Fruit fly (Drosophila melanogaster) whole organism, embryonic: ENCODE data around the gene CG32379.

Source experiments
- CG11456 ChIP-seq: fragments of 200-800 bp; sonication (Bioruptor generic); IDR thresholded peaks from 3 replicates; pipeline ENCODE4 v1.3.6; 2022; ENCODE audit warnings: missing biosample characterization, missing genetic modification characterization
- CG12104 ChIP-seq: fragments of 200-800 bp; sonication (Bioruptor generic); optimal IDR thresholded peaks from 3 replicates; lab custom pipeline; 2016; ENCODE audit warnings: missing biosample characterization, missing genetic modification characterization
- CG12219 ChIP-seq: fragments of 200-800 bp; sonication (Bioruptor generic); optimal IDR thresholded peaks from 3 replicates; lab custom pipeline; 2018; ENCODE audit warnings: missing biosample characterization, mild to moderate bottlenecking, missing genetic modification characterization
- CG12391 ChIP-seq: fragments of 200-800 bp; sonication (Bioruptor generic); optimal IDR thresholded peaks from 3 replicates; lab custom pipeline; 2018; ENCODE audit warnings: missing biosample characterization, mild to moderate bottlenecking, missing genetic modification characterization, moderate library complexity
- CG16779 ChIP-seq: fragments of 200-800 bp; sonication (Bioruptor generic); IDR thresholded peaks from 2 replicates; pipeline ENCODE4 v1.3.6; 2022; ENCODE audit warnings: missing biosample characterization, missing genetic modification characterization
- CG18764 ChIP-seq: fragments of 200-800 bp; sonication (Bioruptor generic); optimal IDR thresholded peaks from 3 replicates; lab custom pipeline; 2016; ENCODE audit warnings: missing biosample characterization, missing genetic modification characterization
- CG3065 ChIP-seq: fragments of 200-800 bp; sonication (Bioruptor generic); optimal IDR thresholded peaks from 2 replicates; lab custom pipeline; 2016; ENCODE audit warnings: missing biosample characterization, missing genetic modification characterization
- CG3281 ChIP-seq: fragments of 200-800 bp; sonication (Bioruptor generic); optimal IDR thresholded peaks from 3 replicates; lab custom pipeline; 2017; ENCODE audit warnings: missing biosample characterization, mild to moderate bottlenecking, missing genetic modification characterization
- CG3838 ChIP-seq: fragments of 200-800 bp; sonication (Bioruptor generic); optimal IDR thresholded peaks from 3 replicates; lab custom pipeline; 2016; ENCODE audit warnings: missing biosample characterization, missing genetic modification characterization
- CG6654 ChIP-seq: fragments of 200-800 bp; sonication (Bioruptor generic); optimal IDR thresholded peaks from 2 replicates; lab custom pipeline; 2017; ENCODE audit warnings: missing biosample characterization, mild to moderate bottlenecking, missing genetic modification characterization
- CG8388 ChIP-seq: fragments of 200-800 bp; sonication (Bioruptor generic); optimal IDR thresholded peaks from 2 replicates; lab custom pipeline; 2019; ENCODE audit warnings: missing biosample characterization, mild to moderate bottlenecking, missing genetic modification characterization, moderate library complexity
- CG9797 ChIP-seq: fragments of 200-800 bp; sonication (Bioruptor generic); optimal IDR thresholded peaks from 3 replicates; lab custom pipeline; 2018; ENCODE audit warnings: missing biosample characterization, mild to moderate bottlenecking, missing genetic modification characterization
- D19B ChIP-seq: fragments of 200-800 bp; sonication (Bioruptor generic); optimal IDR thresholded peaks from 2 replicates; lab custom pipeline; 2017; ENCODE audit warnings: missing biosample characterization, mild to moderate bottlenecking, missing genetic modification characterization
- Eip74EF ChIP-seq, 2 experiments: fragments of 200-800 bp in 1 of 2; fragments of >200 bp in 1 of 2; sonication (Bioruptor generic) in 1 of 2; optimal IDR thresholded peaks; 2 replicates each; lab custom pipeline; 2017 to 2019; ENCODE audit warnings: missing biosample characterization in 2 of 2, missing genetic modification characterization in 2 of 2, mild to moderate bottlenecking in 1 of 2, moderate library complexity in 1 of 2
- GATAe ChIP-seq: fragments of 200-800 bp; sonication (Bioruptor generic); conservative IDR thresholded peaks from 2 replicates; pipeline ENCODE4 v1.3.6; 2022; ENCODE audit warnings: missing biosample characterization, missing genetic modification characterization
- H15 ChIP-seq: fragments of 200-800 bp; sonication (Bioruptor generic); IDR thresholded peaks from 3 replicates; pipeline ENCODE4 v1.3.6; 2022; ENCODE audit warnings: missing biosample characterization, missing genetic modification characterization
- Hey ChIP-seq: fragments of 200-800 bp; sonication (Bioruptor generic); optimal IDR thresholded peaks from 3 replicates; lab custom pipeline; 2018; ENCODE audit warnings: missing biosample characterization, mild to moderate bottlenecking, missing genetic modification characterization
- HmgD ChIP-seq: fragments of 200-800 bp; sonication (Bioruptor generic); optimal IDR thresholded peaks from 3 replicates; lab custom pipeline; 2016; ENCODE audit warnings: missing biosample characterization, missing genetic modification characterization
- Kr ChIP-seq: fragments of 200-800 bp; sonication (Bioruptor generic); optimal IDR thresholded peaks from 2 replicates; lab custom pipeline; 2017; ENCODE audit warnings: missing biosample characterization, mild to moderate bottlenecking, missing genetic modification characterization
- Lpt ChIP-seq: fragments of >200 bp; optimal IDR thresholded peaks from 2 replicates; lab custom pipeline; 2018; ENCODE audit warnings: missing biosample characterization, missing genetic modification characterization
- MBD-R2 ChIP-seq: fragments of 200-800 bp; sonication (Bioruptor generic); IDR thresholded peaks from 2 replicates; pipeline ENCODE4 v1.3.6; 2022; ENCODE audit warnings: missing biosample characterization, missing genetic modification characterization
- Nf-YA ChIP-seq: fragments of 200-800 bp; sonication (Bioruptor generic); IDR thresholded peaks from 2 replicates; pipeline ENCODE4 v1.3.6; 2022; ENCODE audit warnings: missing biosample characterization, missing genetic modification characterization
- Spps ChIP-seq: fragments of 200-800 bp; sonication (Bioruptor generic); optimal IDR thresholded peaks from 2 replicates; lab custom pipeline; 2018; ENCODE audit warnings: missing biosample characterization, mild to moderate bottlenecking, missing genetic modification characterization
- amos ChIP-seq: fragments of 200-800 bp; sonication (Bioruptor generic); IDR thresholded peaks from 2 replicates; pipeline ENCODE4 v1.3.6; 2022; ENCODE audit warnings: missing biosample characterization, missing genetic modification characterization; ENCODE audit not compliant: partially characterized antibody
- ara ChIP-seq: fragments of 200-800 bp; sonication (Bioruptor generic); IDR thresholded peaks from 2 replicates; pipeline ENCODE4 v1.3.6; 2022; ENCODE audit warnings: missing biosample characterization, missing genetic modification characterization
- ato ChIP-seq: fragments of 200-800 bp; sonication (Bioruptor generic); IDR thresholded peaks from 2 replicates; pipeline ENCODE4 v1.3.6; 2022; ENCODE audit warnings: missing biosample characterization, missing genetic modification characterization; ENCODE audit not compliant: partially characterized antibody
- bbx ChIP-seq: fragments of 200-800 bp; sonication (Bioruptor generic); IDR thresholded peaks from 2 replicates; pipeline ENCODE4 v1.3.6; 2022; ENCODE audit warnings: missing biosample characterization, missing genetic modification characterization; ENCODE audit not compliant: partially characterized antibody
- btn ChIP-seq: fragments of 200-800 bp; sonication (Bioruptor generic); optimal IDR thresholded peaks from 2 replicates; lab custom pipeline; 2016; ENCODE audit warnings: missing biosample characterization, missing genetic modification characterization
- cas ChIP-seq: fragments of 200-800 bp; sonication (Bioruptor generic); IDR thresholded peaks from 2 replicates; pipeline ENCODE4 v1.3.6; 2022; ENCODE audit warnings: missing biosample characterization, missing genetic modification characterization
- dan ChIP-seq: fragments of 200-800 bp; sonication (Bioruptor generic); IDR thresholded peaks from 2 replicates; pipeline ENCODE4 v1.3.6; 2022; ENCODE audit warnings: missing biosample characterization, missing genetic modification characterization
- emc ChIP-seq: fragments of 200-800 bp; sonication (Bioruptor generic); optimal IDR thresholded peaks from 2 replicates; lab custom pipeline; 2016; ENCODE audit warnings: missing biosample characterization, missing genetic modification characterization
- exex ChIP-seq: fragments of 200-800 bp; sonication (Bioruptor generic); optimal IDR thresholded peaks from 4 replicates; lab custom pipeline; 2018; ENCODE audit warnings: missing biosample characterization, mild to moderate bottlenecking, missing genetic modification characterization, moderate library complexity
- gcm ChIP-seq: fragments of 200-800 bp; sonication (Bioruptor generic); optimal IDR thresholded peaks from 2 replicates; lab custom pipeline; 2019; ENCODE audit warnings: missing biosample characterization, mild to moderate bottlenecking, missing genetic modification characterization, moderate library complexity
- jumu ChIP-seq: fragments of 200-800 bp; sonication (Bioruptor generic); optimal IDR thresholded peaks from 3 replicates; lab custom pipeline; 2016; ENCODE audit warnings: missing biosample characterization, missing genetic modification characterization
- luna ChIP-seq: fragments of 200-800 bp; sonication (Bioruptor generic); optimal IDR thresholded peaks from 2 replicates; lab custom pipeline; 2016; ENCODE audit warnings: missing biosample characterization, missing genetic modification characterization
- nmo ChIP-seq: fragments of 200-800 bp; sonication (Bioruptor generic); optimal IDR thresholded peaks from 2 replicates; lab custom pipeline; 2018; ENCODE audit warnings: missing biosample characterization, mild to moderate bottlenecking, missing genetic modification characterization, moderate library complexity
- p53 ChIP-seq: fragments of 200-800 bp; sonication (Bioruptor generic); optimal IDR thresholded peaks from 2 replicates; lab custom pipeline; 2016; ENCODE audit warnings: missing biosample characterization, missing genetic modification characterization
- pb ChIP-seq: fragments of 200-800 bp; sonication (Bioruptor generic); optimal IDR thresholded peaks from 3 replicates; lab custom pipeline; 2016; ENCODE audit warnings: missing biosample characterization, missing genetic modification characterization
- pros ChIP-seq: fragments of 200-800 bp; sonication (Bioruptor generic); optimal IDR thresholded peaks from 3 replicates; lab custom pipeline; 2019; ENCODE audit warnings: missing biosample characterization, mild to moderate bottlenecking, missing genetic modification characterization, moderate library complexity
- repo ChIP-seq: fragments of 200-800 bp; sonication (Bioruptor generic); optimal IDR thresholded peaks from 2 replicates; lab custom pipeline; 2016; ENCODE audit warnings: missing biosample characterization, missing genetic modification characterization
- run ChIP-seq: fragments of 200-800 bp; sonication (Bioruptor generic); optimal IDR thresholded peaks from 3 replicates; lab custom pipeline; 2018; ENCODE audit warnings: missing biosample characterization, mild to moderate bottlenecking, missing genetic modification characterization
- schlank ChIP-seq: fragments of 200-800 bp; sonication (Bioruptor generic); optimal IDR thresholded peaks from 2 replicates; lab custom pipeline; 2018; ENCODE audit warnings: missing biosample characterization, mild to moderate bottlenecking, missing genetic modification characterization
- sd ChIP-seq: fragments of 200-800 bp; sonication (Bioruptor generic); optimal IDR thresholded peaks from 3 replicates; lab custom pipeline; 2018; ENCODE audit warnings: missing biosample characterization, mild to moderate bottlenecking, missing genetic modification characterization, moderate library complexity
- shn ChIP-seq: fragments of 200-800 bp; sonication (Bioruptor generic); optimal IDR thresholded peaks from 3 replicates; lab custom pipeline; 2016; ENCODE audit warnings: missing biosample characterization, missing genetic modification characterization
- toy ChIP-seq: fragments of 200-800 bp; sonication (Bioruptor generic); IDR thresholded peaks from 2 replicates; pipeline ENCODE4 v1.3.6; 2022; ENCODE audit warnings: missing biosample characterization, missing genetic modification characterization
- tx ChIP-seq: fragments of 200-800 bp; sonication (Bioruptor generic); optimal IDR thresholded peaks from 2 replicates; lab custom pipeline; 2016; ENCODE audit warnings: missing biosample characterization, missing genetic modification characterization
- unc-4 ChIP-seq: fragments of 200-800 bp; sonication (Bioruptor generic); IDR thresholded peaks from 2 replicates; pipeline ENCODE4 v1.3.6; 2022; ENCODE audit warnings: missing biosample characterization, missing genetic modification characterization; ENCODE audit not compliant: partially characterized antibody
- vfl ChIP-seq: fragments of 200-800 bp; sonication (Bioruptor generic); optimal IDR thresholded peaks from 2 replicates; lab custom pipeline; 2016; ENCODE audit warnings: missing biosample characterization, missing genetic modification characterization
- yki ChIP-seq: fragments of >200 bp; optimal IDR thresholded peaks from 3 replicates; lab custom pipeline; 2018
- zfh1 ChIP-seq: fragments of 200-800 bp; sonication (Bioruptor generic); IDR thresholded peaks from 3 replicates; pipeline ENCODE4 v1.3.6; 2022; ENCODE audit warnings: missing biosample characterization, missing genetic modification characterization

Gene CG32379

DNA sequence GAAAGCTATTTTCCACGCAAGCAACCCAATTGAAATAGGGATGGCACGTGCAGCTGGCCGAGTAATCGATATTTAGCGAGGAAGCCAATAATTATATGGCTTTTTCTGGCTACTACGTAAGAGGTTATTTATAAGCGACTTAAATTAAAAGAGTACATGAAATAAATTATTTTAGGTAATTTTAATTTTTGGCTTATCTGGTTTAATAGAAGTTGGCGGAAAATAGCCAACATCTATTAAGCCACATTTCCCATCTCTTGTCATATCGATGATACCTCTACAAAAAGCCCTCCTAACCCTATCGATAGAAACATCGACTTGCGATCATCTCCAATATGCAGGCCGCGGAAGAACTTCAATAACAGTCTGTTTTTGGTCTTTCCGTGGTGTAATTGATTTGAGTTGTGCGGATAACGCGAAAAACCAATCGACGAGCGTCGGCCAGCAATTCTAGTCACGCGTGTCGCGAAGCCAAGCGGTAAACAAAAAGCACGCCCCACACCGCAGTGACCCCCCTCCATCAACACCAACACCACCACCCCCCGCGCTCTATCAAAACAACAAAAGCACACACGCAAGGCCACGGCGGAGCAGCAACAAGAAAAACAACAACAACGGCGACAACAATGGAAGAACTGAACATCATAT is 48.0 kb upstream of the CG32379 start, which contains the start of the genes Srp19 and qm (continued):
- TF ChIP-seq cas (peak; percentile 14; the same call in 1 of the 2 replicates), vfl (peak; percentile 54), sd (tag; lab: Kevin White, UChicago) (peak; percentile 33), CG3065 (GFP tag; lab: Kevin White, UChicago) (no peak), dan (no peak), CG12391 (tag; lab: Kevin White, UChicago) (peak; percentile 70), D19B (no peak), tx (GFP tag; lab: Kevin White, UChicago) (peak; percentile 27), CG3281 (GFP tag; lab: Kevin White, UChicago) (peak; percentile 34), unc-4 (GFP tag; lab: Robert Waterston, UW) (peak; percentile 87), repo (GFP tag; lab: Kevin White, UChicago) (no peak), amos (peak; percentile 77), CG9797 (GFP tag; lab: Kevin White, UChicago) (peak; percentile 12), MBD-R2 (GFP tag; lab: Robert Waterston, UW) (peak; percentile 75; the same call in 1 of the 2 replicates), emc (no peak), CG8388 (GFP tag; lab: Kevin White, UChicago) (no peak), Spps (tag; lab: Kevin White, UChicago) (no peak), bbx (GFP tag; lab: Robert Waterston, UW) (peak; percentile 83), Nf-YA (GFP tag; lab: Robert Waterston, UW) (no peak), CG16779 (GFP tag; lab: Robert Waterston, UW) (peak; percentile 59; the same call in 1 of the 2 replicates), luna (GFP tag; lab: Kevin White, UChicago) (peak; percentile 17), Hey (tag; lab: Kevin White, UChicago) (no peak), CG11456 (GFP tag; lab: Robert Waterston, UW) (0 out of 3 replicates have a peak, but pooled peaks have one; percentile 41), Lpt (GFP tag; lab: Kevin White, UChicago) (no peak), run (tag; lab: Kevin White, UChicago) (no peak), ara (GFP tag; lab: Robert Waterston, UW) (no peak), exex (tag; lab: Kevin White, UChicago) (no peak), jumu (GFP tag; lab: Kevin White, UChicago) (peak; percentile 64), Eip74EF (GFP tag; optimal IDR thresholded peaks at IDR 0.05; lab: Kevin White, UChicago) (peak in 1 of 2 experiments; percentile 44), H15 (GFP tag; lab: Robert Waterston, UW) (no peak; the same call in 2 of the 3 replicates), yki (lab: Kevin White, UChicago) (no peak), zfh1 (GFP tag; lab: Robert Waterston, UW) (peak; percentile 58; the same call in 2 of the 3 replicates), CG18764 (GFP tag; lab: Kevin White, UChicago) (no peak), btn (GFP tag; lab: Kevin White, UChicago) (no peak), schlank (tag; lab: Kevin White, UChicago) (no peak), ato (GFP tag; lab: Robert Waterston, UW) (peak; percentile 62; the same call in 1 of the 2 replicates), gcm (GFP tag; lab: Kevin White, UChicago) (peak; percentile 37), HmgD (GFP tag; lab: Kevin White, UChicago) (no peak), CG3838 (GFP tag; lab: Kevin White, UChicago) (no peak), CG12104 (GFP tag; lab: Kevin White, UChicago) (peak; percentile 37), p53 (GFP tag; lab: Kevin White, UChicago) (no peak), CG12219 (GFP tag; lab: Kevin White, UChicago) (no peak), toy (GFP tag; lab: Robert Waterston, UW) (no peak), shn (GFP tag; lab: Kevin White, UChicago) (peak; percentile 23), pros (GFP tag; lab: Kevin White, UChicago) (peak; percentile 26), nmo (GFP tag; lab: Kevin White, UChicago) (peak; percentile 60), GATAe (GFP tag; lab: Robert Waterston, UW) (0 out of 2 replicates have a peak, but pooled peaks have one; percentile 10), Kr (no peak), pb (no peak), CG6654 (no peak)
